Worm (Caenorhabditis elegans): ENCODE measurements around the gene C13G3.1.

Gene C13G3.1

DNA sequence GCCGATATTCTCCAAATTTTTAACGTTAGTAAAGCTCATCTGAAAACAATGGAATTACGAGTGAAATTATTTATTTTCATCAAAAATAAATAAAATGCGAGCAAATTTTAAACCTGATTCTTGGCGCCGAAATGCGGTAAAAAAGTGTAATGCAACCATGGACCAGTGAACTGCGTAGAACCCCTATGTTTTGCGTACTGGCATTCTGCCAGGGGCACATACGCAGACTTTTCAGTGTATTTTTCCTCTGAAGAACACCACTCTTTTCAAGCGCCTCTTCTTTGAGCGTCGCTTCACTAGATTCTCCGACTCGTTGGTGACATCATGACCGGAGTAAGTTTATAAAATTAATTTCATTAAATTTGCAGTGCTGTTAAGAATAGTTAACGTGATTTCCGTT, 46.8 kb downstream of the C13G3.1 start, which contains the start of the genes ctf-4 and eef-1G (continued):
- TF ChIP-seq F22D6.2 (tag; optimal IDR thresholded peaks at IDR 0.05) (peak; percentile 70), rpc-1 (optimal IDR thresholded peaks at IDR 0.05) (no peak), rpc-1 (tag; optimal IDR thresholded peaks at IDR 0.05) (no peak), hlh-12 (tag; optimal IDR thresholded peaks at IDR 0.05) (no peak), madf-8 (GFP tag; conservative IDR thresholded peaks at IDR 0.05) (peak; percentile 64), Y67H2A.10 (GFP tag; conservative IDR thresholded peaks at IDR 0.05) (0 out of 2 replicates have a peak, but pooled peaks have one; percentile 32), ama-1 (optimal IDR thresholded peaks at IDR 0.05) (no peak), ama-1 (GFP tag; optimal IDR thresholded peaks at IDR 0.05) (no peak), lin-26 (GFP tag; IDR thresholded peaks at IDR 0.05) (peak; percentile 55; the same call in 1 of the 2 replicates), egl-18 (GFP tag; IDR thresholded peaks at IDR 0.05) (0 out of 2 replicates have a peak, but pooled peaks have one; percentile 52), nhr-90 (tag; optimal IDR thresholded peaks at IDR 0.05) (peak; percentile 52), akir-1 (GFP tag; optimal IDR thresholded peaks at IDR 0.05) (no peak), F33H1.4 (GFP tag; IDR thresholded peaks at IDR 0.05) (peak; percentile 74), sdz-38 (tag; optimal IDR thresholded peaks at IDR 0.05) (no peak), zfh-2 (GFP tag; conservative IDR thresholded peaks at IDR 0.05) (no peak), unc-62 (GFP tag; optimal IDR thresholded peaks at IDR 0.05) (peak; percentile 40), B0019.2 (GFP tag; conservative IDR thresholded peaks at IDR 0.05) (peak; percentile 57), ceh-100 (GFP tag; IDR thresholded peaks at IDR 0.05) (peak; percentile 77), hrde-1 (tag; optimal IDR thresholded peaks at IDR 0.05; ENCODE audit: borderline replicate concordance) (no peak), ZK185.1 (tag; optimal IDR thresholded peaks at IDR 0.05; ENCODE audit: poor library complexity, severe bottlenecking) (peak; percentile 94), dpff-1 (tag; optimal IDR thresholded peaks at IDR 0.05) (no peak), B0336.3 (GFP tag; IDR thresholded peaks at IDR 0.05) (peak; percentile 75), dpl-1 (GFP tag; optimal IDR thresholded peaks at IDR 0.05) (peak; percentile 89), xnd-1 (tag; optimal IDR thresholded peaks at IDR 0.05) (peak; percentile 8), atf-7 (tag; optimal IDR thresholded peaks at IDR 0.05) (peak; percentile 83), Y53F4B.3 (GFP tag; IDR thresholded peaks at IDR 0.05) (no peak), C06A6.2 (GFP tag; conservative IDR thresholded peaks at IDR 0.05) (peak; percentile 86), ceh-79 (tag; optimal IDR thresholded peaks at IDR 0.05) (no peak), athp-1 (tag; optimal IDR thresholded peaks at IDR 0.05) (peak; percentile 79), lin-40 (tag; optimal IDR thresholded peaks at IDR 0.05) (peak; percentile 94), F49E8.2 (tag; optimal IDR thresholded peaks at IDR 0.05; ENCODE audit: insufficient read depth) (peak; percentile 51)

All from whole organism, young adult.